Fruit fly (Drosophila melanogaster): Measurements from ENCODE around the gene Alp11.
A peak's percentile ranks its signal among the peaks of the same experiment; 100 is the strongest.

Alp11 gene

dm6 chrX:15593477-15594229 is 6.1 kb downstream of the Alp11 start, which contains the start of gene Chsy (continued):
- TF ChIP-seq CG14050 (GFP tag; IDR thresholded peaks at IDR 0.05) (no peak), HmgZ (tag; optimal IDR thresholded peaks at IDR 0.05) (no peak), CG17361 (GFP tag; IDR thresholded peaks at IDR 0.05) (peak; percentile 53; the same call in 2 of the 3 replicates), lov (optimal IDR thresholded peaks at IDR 0.05) (no peak), lov (GFP tag; IDR thresholded peaks at IDR 0.05) (no peak), CG11093 (GFP tag; IDR thresholded peaks at IDR 0.05) (no peak), stwl (tag; optimal IDR thresholded peaks at IDR 0.05) (no peak), CG1603 (tag; optimal IDR thresholded peaks at IDR 0.05) (no peak), Dbx (GFP tag; IDR thresholded peaks at IDR 0.05) (0 out of 3 replicates have a peak, but pooled peaks have one; percentile 11), CG7372 (GFP tag; IDR thresholded peaks at IDR 0.05) (0 out of 2 replicates have a peak, but pooled peaks have one; percentile 8), crc (GFP tag; optimal IDR thresholded peaks at IDR 0.05) (no peak), CG4424 (GFP tag; optimal IDR thresholded peaks at IDR 0.05) (no peak), CG14710 (tag; optimal IDR thresholded peaks at IDR 0.05) (peak; percentile 27), CG31388 (GFP tag; optimal IDR thresholded peaks at IDR 0.05) (no peak), ranshi (GFP tag; IDR thresholded peaks at IDR 0.05) (peak; percentile 22; the same call in 1 of the 2 replicates), H2.0 (GFP tag; IDR thresholded peaks at IDR 0.05) (peak; percentile 42), Asciz (GFP tag; optimal IDR thresholded peaks at IDR 0.05) (no peak), Jarid2 (GFP tag; optimal IDR thresholded peaks at IDR 0.05) (peak; percentile 73), hth (optimal IDR thresholded peaks at IDR 0.05) (no peak), caup (GFP tag; optimal IDR thresholded peaks at IDR 0.05; ENCODE audit: severe bottlenecking) (no peak), en (GFP tag; optimal IDR thresholded peaks at IDR 0.05) (no peak), CG4404 (GFP tag; IDR thresholded peaks at IDR 0.05) (no peak), gsb (GFP tag; IDR thresholded peaks at IDR 0.05) (no peak), bsh (GFP tag; optimal IDR thresholded peaks at IDR 0.05) (peak in 1 of 2 experiments; percentile 17), CG9932 (GFP tag; IDR thresholded peaks at IDR 0.05) (no peak), Xrp1 (GFP tag; IDR thresholded peaks at IDR 0.05) (peak; percentile 56; the same call in 1 of the 2 replicates), CG10959 (GFP tag; IDR thresholded peaks at IDR 0.05) (no peak), CG34422 (GFP tag; IDR thresholded peaks at IDR 0.05) (peak; percentile 26; the same call in 1 of the 3 replicates), Nf-YA (GFP tag; IDR thresholded peaks at IDR 0.05) (no peak), slou (GFP tag; optimal IDR thresholded peaks at IDR 0.05) (no peak), danr (GFP tag; IDR thresholded peaks at IDR 0.05) (no peak), CG12942 (GFP tag; optimal IDR thresholded peaks at IDR 0.05) (no peak), prd (optimal IDR thresholded peaks at IDR 0.05) (no peak), prd (GFP tag; IDR thresholded peaks at IDR 0.05) (peak; percentile 24; the same call in 1 of the 3 replicates), ci (GFP tag; IDR thresholded peaks at IDR 0.05) (peak; percentile 34; the same call in 1 of the 3 replicates), CG31441 (GFP tag; IDR thresholded peaks at IDR 0.05) (peak; percentile 38; the same call in 1 of the 2 replicates), CTCF (GFP tag; optimal IDR thresholded peaks at IDR 0.05) (no peak), psq (GFP tag; optimal IDR thresholded peaks at IDR 0.05) (no peak), Nf-YC (tag; optimal IDR thresholded peaks at IDR 0.05) (peak; percentile 26), Oli (tag; optimal IDR thresholded peaks at IDR 0.05) (no peak), CG1792 (GFP tag; optimal IDR thresholded peaks at IDR 0.05) (no peak), dmrt99B (tag; optimal IDR thresholded peaks at IDR 0.05) (peak; percentile 4), salm (tag; optimal IDR thresholded peaks at IDR 0.05) (no peak), CG11696 (GFP tag; IDR thresholded peaks at IDR 0.05) (no peak), CG2875 (GFP tag; optimal IDR thresholded peaks at IDR 0.05) (no peak), CG15073 (GFP tag; optimal IDR thresholded peaks at IDR 0.05) (no peak), sr (GFP tag; IDR thresholded peaks at IDR 0.05) (no peak), Deaf1 (tag; optimal IDR thresholded peaks at IDR 0.05) (peak; percentile 95), ind (GFP tag; optimal IDR thresholded peaks at IDR 0.05) (no peak), CG18619 (GFP tag; optimal IDR thresholded peaks at IDR 0.05) (peak; percentile 35), gce (GFP tag; IDR thresholded peaks at IDR 0.05) (no peak), E2f1 (GFP tag; IDR thresholded peaks at IDR 0.05) (no peak)

All from whole organism, embryonic.